Worm (Caenorhabditis elegans): ENCODE data around the gene exp-1.

exp-1 gene

ce11 chrII:6173400-6173799 lies 12.5 kb upstream of the exp-1 start, which contains the start of gene F40H3.2:
Gene F40H3.2, plus strand, starts transcription at chrII:6173649.
- TF ChIP-seq unc-62 (GFP tag; optimal IDR thresholded peaks at IDR 0.05): no peak

- TF ChIP-seq unc-62 (GFP tag; optimal IDR thresholded peaks at IDR 0.05): no peak
Observed at ce11 chrII:6171228-6171627, 10.3 kb upstream of the exp-1 start, which contains the start of gene F40H3.3. Gene F40H3.3, plus strand, starts transcription at chrII:6171507.

ce11 chrII:6170236-6170635 lies 9.3 kb upstream of the exp-1 start:
- no peak for TF ChIP-seq unc-62 (GFP tag; optimal IDR thresholded peaks at IDR 0.05)

ce11 chrII:6169156-6169555 lies 8.3 kb upstream of the exp-1 start, which contains the start of gene hst-3.1:
Gene hst-3.1, minus strand, starts transcription at chrII:6169256.
- TF ChIP-seq unc-62 (GFP tag; optimal IDR thresholded peaks at IDR 0.05): no peak

- TF ChIP-seq unc-62 (GFP tag; optimal IDR thresholded peaks at IDR 0.05): no peak
Observed at ce11 chrII:6168714-6169113, 7.8 kb upstream of the exp-1 start.

ce11 chrII:6165152-6165551 lies 4.3 kb upstream of the exp-1 start:
- TF ChIP-seq unc-62 (GFP tag; optimal IDR thresholded peaks at IDR 0.05): no peak

- TF ChIP-seq unc-62 (GFP tag; optimal IDR thresholded peaks at IDR 0.05): no peak
Observed at ce11 chrII:6158111-6158510, 2.8 kb downstream of the exp-1 start.

- no peak for TF ChIP-seq unc-62 (GFP tag; optimal IDR thresholded peaks at IDR 0.05)
Observed at ce11 chrII:6149434-6149833, 11.5 kb downstream of the exp-1 start.

- no peak for TF ChIP-seq unc-62 (GFP tag; optimal IDR thresholded peaks at IDR 0.05)
Observed at ce11 chrII:6148369-6148768, 12.5 kb downstream of the exp-1 start.

- no peak for TF ChIP-seq unc-62 (GFP tag; optimal IDR thresholded peaks at IDR 0.05)
Observed at ce11 chrII:6147131-6147530, 13.8 kb downstream of the exp-1 start.

ce11 chrII:6142539-6142938 lies 18.4 kb downstream of the exp-1 start:
- TF ChIP-seq unc-62 (GFP tag; optimal IDR thresholded peaks at IDR 0.05): no peak

- TF ChIP-seq unc-62 (GFP tag; optimal IDR thresholded peaks at IDR 0.05): no peak
Observed at ce11 chrII:6139484-6139883, 21.4 kb downstream of the exp-1 start.

ce11 chrII:6138138-6138537 lies 22.8 kb downstream of the exp-1 start:
- TF ChIP-seq unc-62 (GFP tag; optimal IDR thresholded peaks at IDR 0.05): no peak

ce11 chrII:6136712-6137111 lies 24.2 kb downstream of the exp-1 start:
- no peak for TF ChIP-seq unc-62 (GFP tag; optimal IDR thresholded peaks at IDR 0.05)

- no peak for TF ChIP-seq unc-62 (GFP tag; optimal IDR thresholded peaks at IDR 0.05)
Observed at ce11 chrII:6135530-6135929, 25.4 kb downstream of the exp-1 start.

ce11 chrII:6132595-6132994 lies 28.3 kb downstream of the exp-1 start, which contains the start of gene abts-3:
Gene abts-3, plus strand, starts transcription at chrII:6132895.
- TF ChIP-seq unc-62 (GFP tag; optimal IDR thresholded peaks at IDR 0.05): no peak

- no peak for TF ChIP-seq unc-62 (GFP tag; optimal IDR thresholded peaks at IDR 0.05)
Observed at ce11 chrII:6125259-6125658, 35.6 kb downstream of the exp-1 start, which contains the start of gene rars-2. Gene rars-2, plus strand, starts transcription at chrII:6125559.

ce11 chrII:6123513-6123912 lies 37.4 kb downstream of the exp-1 start, which contains the start of gene C29H12.2:
Gene C29H12.2, plus strand, starts transcription at chrII:6123809.
- no peak for TF ChIP-seq unc-62 (GFP tag; optimal IDR thresholded peaks at IDR 0.05)

Measured in whole organism, dauer.